Worm (Caenorhabditis elegans): Measurements from ENCODE around the gene fbxb-47.

The fbxb-47 gene

ce11 chrII:1728253-1728652 is 25.0 kb upstream of the fbxb-47 start, which contains the start of gene btb-9:
TSS of gene btb-9 (plus strand) at chrII:1728506.
- TF ChIP-seq ztf-11 (tag; optimal IDR thresholded peaks at IDR 0.05) (no peak), unc-62 (GFP tag; optimal IDR thresholded peaks at IDR 0.05) (no peak), lin-39 (tag; optimal IDR thresholded peaks at IDR 0.05) (no peak), aha-1 (tag; optimal IDR thresholded peaks at IDR 0.05) (no peak), dpl-1 (GFP tag; optimal IDR thresholded peaks at IDR 0.05) (no peak), unc-130 (tag; optimal IDR thresholded peaks at IDR 0.05) (no peak), Y116A8C.19 (tag; optimal IDR thresholded peaks at IDR 0.05; ENCODE audit: borderline replicate concordance) (no peak), unc-86 (tag; optimal IDR thresholded peaks at IDR 0.05) (no peak), fkh-4 (tag; optimal IDR thresholded peaks at IDR 0.05; ENCODE audit: borderline replicate concordance) (no peak), snpc-4 (tag; optimal IDR thresholded peaks at IDR 0.05) (no peak), nhr-11 (tag; optimal IDR thresholded peaks at IDR 0.05) (no peak), nhr-47 (tag; optimal IDR thresholded peaks at IDR 0.05) (no peak), jun-1 (tag; optimal IDR thresholded peaks at IDR 0.05) (no peak), lir-3 (tag; optimal IDR thresholded peaks at IDR 0.05; ENCODE audit: poor library complexity) (no peak), C04F5.9 (tag; optimal IDR thresholded peaks at IDR 0.05) (no peak), mep-1 (tag; optimal IDR thresholded peaks at IDR 0.05) (no peak), nhr-12 (tag; optimal IDR thresholded peaks at IDR 0.05) (no peak), elt-2 (tag; optimal IDR thresholded peaks at IDR 0.05) (peak; percentile 86), zip-4 (GFP tag; optimal IDR thresholded peaks at IDR 0.05) (no peak), ceh-88 (GFP tag; IDR thresholded peaks at IDR 0.05) (no peak), hlh-17 (GFP tag; optimal IDR thresholded peaks at IDR 0.05; ENCODE audit: borderline replicate concordance) (no peak), ceh-82 (tag; optimal IDR thresholded peaks at IDR 0.05) (no peak), pqm-1 (tag; optimal IDR thresholded peaks at IDR 0.05) (peak; percentile 26), egl-13 (tag; optimal IDR thresholded peaks at IDR 0.05) (no peak), nhr-85 (tag) (no peak), lin-35 (GFP tag; optimal IDR thresholded peaks at IDR 0.05) (peak in 1 of 2 experiments; percentile 28)

ce11 chrII:1725735-1726134 is 22.5 kb upstream of the fbxb-47 start, which contains the start of gene F45C12.17:
TSS of gene F45C12.17 (plus strand) at chrII:1726111.
- no peak for TF ChIP-seq nhr-28 (tag; optimal IDR thresholded peaks at IDR 0.05)
- no peak for TF ChIP-seq mep-1 (tag; optimal IDR thresholded peaks at IDR 0.05)
- TF ChIP-seq unc-62 (GFP tag; optimal IDR thresholded peaks at IDR 0.05), result no peak
- no peak for TF ChIP-seq ztf-11 (tag; optimal IDR thresholded peaks at IDR 0.05)
- TF ChIP-seq lin-13 (GFP tag; optimal IDR thresholded peaks at IDR 0.05), result no peak
- no peak for TF ChIP-seq nhr-11 (tag; optimal IDR thresholded peaks at IDR 0.05)
- TF ChIP-seq aly-2 (tag; optimal IDR thresholded peaks at IDR 0.05), result no peak
- TF ChIP-seq F16B12.6 (tag; optimal IDR thresholded peaks at IDR 0.05), result no peak
- TF ChIP-seq lin-39 (tag; optimal IDR thresholded peaks at IDR 0.05), result no peak
- no peak for TF ChIP-seq dsc-1 (tag; optimal IDR thresholded peaks at IDR 0.05)
- no peak for TF ChIP-seq mdl-1 (tag; optimal IDR thresholded peaks at IDR 0.05)
- no peak for TF ChIP-seq nhr-19 (GFP tag; conservative IDR thresholded peaks at IDR 0.05)
- no peak for TF ChIP-seq nhr-237 (tag; optimal IDR thresholded peaks at IDR 0.05)
- TF ChIP-seq ama-1 (optimal IDR thresholded peaks at IDR 0.05), result no peak

DNA sequence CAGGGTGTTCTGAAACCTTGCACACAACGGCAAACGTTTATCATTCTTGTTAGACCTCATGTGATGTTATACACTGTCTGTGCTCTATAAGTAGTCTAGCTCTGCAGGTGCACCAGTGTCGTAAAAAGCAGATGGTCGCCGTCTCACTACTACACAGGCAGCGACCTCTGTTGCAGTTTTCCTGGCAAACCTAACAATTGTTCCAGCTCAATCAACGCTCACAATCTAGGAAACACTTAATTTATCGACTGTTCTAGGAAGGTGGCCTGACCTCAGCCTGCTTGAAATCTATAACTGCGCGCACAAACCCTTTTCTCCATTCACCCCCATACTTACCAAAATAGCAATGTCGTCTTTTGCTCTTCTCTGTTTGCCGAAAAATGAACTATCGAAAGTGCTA is 21.1 kb upstream of the fbxb-47 start, which contains the start of gene fbxb-11:
Gene fbxb-11 (plus strand): TSS at position 301 of the 400 bp plus-strand sequence.
- TF ChIP-seq blmp-1 (tag; optimal IDR thresholded peaks at IDR 0.05) (no peak), ztf-11 (tag; optimal IDR thresholded peaks at IDR 0.05) (no peak)

ce11 chrII:1722394-1722793 is 19.1 kb upstream of the fbxb-47 start, which contains the start of the genes fbxb-5 and btb-8:
TSS of gene fbxb-5 (minus strand) at chrII:1722494.
TSS of gene btb-8 (plus strand) at chrII:1722770.
- TF ChIP-seq hpl-2 (GFP tag; optimal IDR thresholded peaks at IDR 0.05), result no peak
- TF ChIP-seq fos-1 (tag; optimal IDR thresholded peaks at IDR 0.05), result no peak
- no peak for TF ChIP-seq unc-62 (GFP tag; optimal IDR thresholded peaks at IDR 0.05)
- no peak for TF ChIP-seq unc-30 (tag; optimal IDR thresholded peaks at IDR 0.05)
- TF ChIP-seq nhr-85 (tag), result no peak
- no peak for TF ChIP-seq lin-35 (GFP tag; optimal IDR thresholded peaks at IDR 0.05)
- TF ChIP-seq lsy-2 (tag; optimal IDR thresholded peaks at IDR 0.05), result no peak
- TF ChIP-seq dsc-1 (tag; optimal IDR thresholded peaks at IDR 0.05), result no peak
- no peak for TF ChIP-seq jun-1 (tag; optimal IDR thresholded peaks at IDR 0.05)
- TF ChIP-seq sptf-1 (tag; optimal IDR thresholded peaks at IDR 0.05), result no peak
- no peak for TF ChIP-seq fkh-8 (tag; optimal IDR thresholded peaks at IDR 0.05)
- TF ChIP-seq snu-23 (GFP tag; optimal IDR thresholded peaks at IDR 0.05), result no peak
- TF ChIP-seq blmp-1 (tag; optimal IDR thresholded peaks at IDR 0.05), result no peak
- TF ChIP-seq Y116A8C.19 (tag; optimal IDR thresholded peaks at IDR 0.05; ENCODE audit: borderline replicate concordance), result no peak
- no peak for TF ChIP-seq rnt-1 (tag; optimal IDR thresholded peaks at IDR 0.05)
- TF ChIP-seq ces-1 (GFP tag; optimal IDR thresholded peaks at IDR 0.05), result no peak
- no peak for TF ChIP-seq zag-1 (tag; optimal IDR thresholded peaks at IDR 0.05)
- no peak for TF ChIP-seq lin-14 (GFP tag; optimal IDR thresholded peaks at IDR 0.05)
- TF ChIP-seq ceh-90 (tag; optimal IDR thresholded peaks at IDR 0.05), result no peak

All from whole organism, L1 larva.